Worm (Caenorhabditis elegans) whole organism, late embryonic: ENCODE results near the gene F52E10.4.

Experiments used
- ceh-14 ChIP-seq: sonication (generic microtip); optimal IDR thresholded peaks from 2 replicates; lab custom pipeline; 2016; ENCODE audit warnings: missing genotype, missing genetic modification characterization, missing compliant biosample characterization
- ceh-22 ChIP-seq: sonication (generic microtip); optimal IDR thresholded peaks from 2 replicates; lab custom pipeline; 2017; ENCODE audit warnings: missing biosample characterization, missing genetic modification characterization
- ceh-31 ChIP-seq: sonication (generic microtip); optimal IDR thresholded peaks from 2 replicates; lab custom pipeline; 2016; ENCODE audit warnings: missing genetic modification characterization, missing compliant biosample characterization
- ceh-34 ChIP-seq: sonication (generic microtip); optimal IDR thresholded peaks from 2 replicates; lab custom pipeline; 2016; ENCODE audit warnings: mild to moderate bottlenecking, missing genetic modification characterization, missing compliant biosample characterization
- ceh-9 ChIP-seq: sonication (generic microtip); optimal IDR thresholded peaks from 2 replicates; lab custom pipeline; 2016; ENCODE audit warnings: mild to moderate bottlenecking, missing genetic modification characterization, inconsistent platforms, missing compliant biosample characterization
- dmd-4 ChIP-seq: sonication (generic microtip); optimal IDR thresholded peaks from 2 replicates; lab custom pipeline; 2016; ENCODE audit warnings: borderline replicate concordance, missing genetic modification characterization, missing compliant biosample characterization
- elt-2 ChIP-seq: sonication (generic microtip); optimal IDR thresholded peaks from 2 replicates; lab custom pipeline; 2016; ENCODE audit warnings: missing genetic modification reagents, missing genetic modification characterization, missing compliant biosample characterization
- ets-4 ChIP-seq: sonication (generic microtip); optimal IDR thresholded peaks from 2 replicates; lab custom pipeline; 2016; ENCODE audit warnings: missing genetic modification characterization, missing compliant biosample characterization
- fax-1 ChIP-seq: sonication (generic microtip); optimal IDR thresholded peaks from 2 replicates; lab custom pipeline; 2016; ENCODE audit warnings: missing genotype, missing genetic modification characterization, missing compliant biosample characterization
- fkh-6 ChIP-seq: sonication (generic microtip); optimal IDR thresholded peaks from 2 replicates; lab custom pipeline; 2016; ENCODE audit warnings: missing genetic modification characterization, missing compliant biosample characterization
- hlh-13 ChIP-seq: fragments of 200-800 bp; sonication (Bioruptor generic); optimal IDR thresholded peaks from 2 replicates; lab custom pipeline; 2018; ENCODE audit warnings: mild to moderate bottlenecking, missing genetic modification characterization, missing compliant biosample characterization
- hlh-8 ChIP-seq: sonication (generic microtip); optimal IDR thresholded peaks from 2 replicates; lab custom pipeline; 2016; ENCODE audit warnings: missing genotype, missing genetic modification characterization, missing compliant biosample characterization
- nfya-1 ChIP-seq: sonication (generic microtip); optimal IDR thresholded peaks from 2 replicates; lab custom pipeline; 2017; ENCODE audit warnings: missing genetic modification characterization, mild to moderate bottlenecking, missing compliant biosample characterization, antibody characterized with exemption, moderate library complexity
- nhr-11 ChIP-seq: fragments of 150-350 bp; optimal IDR thresholded peaks from 2 replicates; lab custom pipeline; 2014; ENCODE audit warnings: missing biosample characterization, missing genetic modification characterization
- npax-4 ChIP-seq: sonication (generic microtip); optimal IDR thresholded peaks from 2 replicates; lab custom pipeline; 2016; ENCODE audit warnings: missing genetic modification characterization, missing compliant biosample characterization
- pag-3 ChIP-seq: sonication (generic microtip); optimal IDR thresholded peaks from 2 replicates; lab custom pipeline; 2016; ENCODE audit warnings: missing compliant biosample characterization, missing genetic modification characterization, borderline replicate concordance
- pat-9 ChIP-seq: fragments of 200-800 bp; sonication (Bioruptor generic); optimal IDR thresholded peaks from 2 replicates; lab custom pipeline; 2018; ENCODE audit warnings: mild to moderate bottlenecking, missing genetic modification characterization, moderate library complexity, missing compliant biosample characterization
- pha-4 ChIP-seq: fragments of 150-350 bp; optimal IDR thresholded peaks from 2 replicates; lab custom pipeline; 2018; ENCODE audit warnings: missing biosample characterization, missing genetic modification reagents, missing genetic modification characterization
- pqm-1 ChIP-seq: sonication (generic microtip); optimal IDR thresholded peaks from 2 replicates; lab custom pipeline; 2016; ENCODE audit warnings: missing genetic modification characterization, missing compliant biosample characterization
- ref-2 ChIP-seq: sonication (generic microtip); optimal IDR thresholded peaks from 2 replicates; lab custom pipeline; 2016; ENCODE audit warnings: missing genetic modification characterization, missing compliant biosample characterization
- rnt-1 ChIP-seq: sonication (generic microtip); optimal IDR thresholded peaks from 2 replicates; lab custom pipeline; 2016; ENCODE audit warnings: missing genetic modification characterization, missing compliant biosample characterization
- zip-5 ChIP-seq: sonication (generic microtip); optimal IDR thresholded peaks from 2 replicates; lab custom pipeline; 2016; ENCODE audit warnings: missing genetic modification characterization, missing compliant biosample characterization

The F52E10.4 gene

DNA sequence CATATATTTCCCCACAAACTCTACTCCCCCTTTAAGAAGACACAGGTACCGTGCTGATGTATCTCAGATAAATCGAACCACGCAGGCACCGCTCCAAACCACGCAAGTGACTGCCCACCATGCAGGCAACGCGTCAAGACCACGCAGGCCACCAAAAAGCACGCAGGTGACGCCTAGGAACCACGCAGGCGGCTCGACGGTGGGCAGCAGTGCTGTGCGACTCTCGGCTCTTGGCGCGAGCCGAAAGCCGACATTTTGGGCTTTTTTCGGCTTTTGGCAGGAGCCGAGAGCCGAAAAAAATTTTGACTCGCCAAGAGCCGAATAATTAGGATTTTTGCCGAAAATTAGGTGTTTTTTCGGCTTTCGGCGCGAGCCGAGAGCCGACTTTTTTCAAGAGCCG is 49.7 kb downstream of the F52E10.4 start:
- TF ChIP-seq ceh-14 (tag; lab: Kevin White, UChicago) (no peak), pqm-1 (tag; lab: Kevin White, UChicago) (no peak), zip-5 (no peak), hlh-8 (tag; lab: Kevin White, UChicago) (no peak), fkh-6 (tag; lab: Kevin White, UChicago) (no peak)

DNA sequence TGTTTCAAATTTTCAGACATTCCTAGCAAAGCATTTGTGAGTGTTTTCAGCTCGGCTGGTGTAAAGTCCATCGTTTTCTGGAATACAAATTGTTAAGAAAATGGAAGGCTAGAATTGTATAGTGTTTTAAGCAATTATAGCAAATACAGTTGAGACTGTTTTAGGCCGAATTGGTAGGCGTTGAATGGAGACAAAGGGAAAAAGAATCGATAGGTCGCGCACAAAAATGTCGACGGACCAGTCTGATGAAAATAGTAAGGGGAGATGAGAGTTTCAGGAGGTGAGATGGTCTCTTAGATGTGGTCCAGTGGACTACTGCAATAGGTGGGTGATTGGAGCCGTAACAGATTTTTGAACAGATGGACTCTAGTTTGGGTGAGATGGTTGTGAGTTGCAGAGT is 52.2 kb downstream of the F52E10.4 start:
- no peak for TF ChIP-seq hlh-13 (GFP tag; lab: Kevin White, UChicago)
- no peak for TF ChIP-seq fax-1 (tag; lab: Kevin White, UChicago)
- TF ChIP-seq nfya-1 (tag; lab: Kevin White, UChicago) = no peak
- TF ChIP-seq hlh-8 (tag; lab: Kevin White, UChicago) = no peak
- no peak for TF ChIP-seq npax-4 (tag; lab: Kevin White, UChicago)
- TF ChIP-seq ceh-22 (tag; lab: Kevin White, UChicago) = no peak
- TF ChIP-seq ceh-31 (tag; lab: Kevin White, UChicago) = no peak
- no peak for TF ChIP-seq ceh-14 (tag; lab: Kevin White, UChicago)
- TF ChIP-seq dmd-4 (tag; lab: Kevin White, UChicago) = no peak
- no peak for TF ChIP-seq ref-2 (tag; lab: Kevin White, UChicago)
- no peak for TF ChIP-seq pha-4 (tag; lab: Kevin White, UChicago)
- TF ChIP-seq pat-9 (tag; lab: Kevin White, UChicago) = no peak
- no peak for TF ChIP-seq rnt-1 (tag; lab: Kevin White, UChicago)
- no peak for TF ChIP-seq pag-3
- TF ChIP-seq ceh-9 (tag; lab: Kevin White, UChicago) = no peak
- no peak for TF ChIP-seq ets-4 (tag; lab: Kevin White, UChicago)
- TF ChIP-seq zip-5 = no peak
- TF ChIP-seq ceh-34 = no peak
- no peak for TF ChIP-seq nhr-11
- TF ChIP-seq elt-2 (tag; lab: Kevin White, UChicago) = no peak
